Worm (Caenorhabditis elegans): ENCODE measurements around the gene srz-19.

- TF ChIP-seq nhr-11 (tag; optimal IDR thresholded peaks at IDR 0.05) (no peak), spr-1 (tag; optimal IDR thresholded peaks at IDR 0.05) (no peak), nhr-77 (tag; optimal IDR thresholded peaks at IDR 0.05) (no peak), unc-130 (GFP tag; optimal IDR thresholded peaks at IDR 0.05) (no peak), F49E8.2 (tag; optimal IDR thresholded peaks at IDR 0.05; ENCODE audit: borderline replicate concordance) (no peak), nhr-111 (GFP tag; optimal IDR thresholded peaks at IDR 0.05) (no peak), F10B5.3 (tag; optimal IDR thresholded peaks at IDR 0.05) (no peak), ZK337.2 (GFP tag; IDR thresholded peaks at IDR 0.05) (no peak), unc-39 (tag; optimal IDR thresholded peaks at IDR 0.05) (no peak), fos-1 (tag; optimal IDR thresholded peaks at IDR 0.05) (no peak), cey-2 (tag; optimal IDR thresholded peaks at IDR 0.05; ENCODE audit: borderline replicate concordance, insufficient read depth) (no peak)
Measured at ce11 chrIV:3960396-3960795, 40.8 kb downstream of the srz-19 start, which contains the start of gene clec-75.

Measured in whole organism, L4 larva.